Worm (Caenorhabditis elegans): Measurements from ENCODE around the gene str-158.

Gene str-158

ce11 chrIV:4905645-4906135 is 12.2 kb upstream of the str-158 start, which contains the start of gene T08B6.4:
Gene T08B6.4, plus strand, starts transcription at chrIV:4905695.
- TF ChIP-seq T22C8.4 (GFP tag; IDR thresholded peaks at IDR 0.05) (peak; percentile 67), ref-1 (GFP tag; conservative IDR thresholded peaks at IDR 0.05) (no peak)

- TF ChIP-seq cog-1 (tag; optimal IDR thresholded peaks at IDR 0.05): no peak
- TF ChIP-seq klf-2 (GFP tag; conservative IDR thresholded peaks at IDR 0.05): no peak
- TF ChIP-seq tab-1 (GFP tag; IDR thresholded peaks at IDR 0.05): no peak
- no peak for TF ChIP-seq ztf-23 (GFP tag; IDR thresholded peaks at IDR 0.05)
- TF ChIP-seq med-1 (GFP tag; optimal IDR thresholded peaks at IDR 0.05; ENCODE audit: insufficient read depth): no peak
- no peak for TF ChIP-seq ref-1 (GFP tag; conservative IDR thresholded peaks at IDR 0.05)
- TF ChIP-seq T22C8.4 (GFP tag; IDR thresholded peaks at IDR 0.05): no peak
- TF ChIP-seq ztf-29 (GFP tag; IDR thresholded peaks at IDR 0.05): no peak
- no peak for TF ChIP-seq flt-1 (GFP tag; IDR thresholded peaks at IDR 0.05)
These were observed 8.8 kb upstream of the str-158 start, which contains the start of gene str-159 for ce11 chrIV:4909039-4909438. Gene str-159, plus strand, starts transcription at chrIV:4909339.

- no peak for TF ChIP-seq T22C8.4 (GFP tag; IDR thresholded peaks at IDR 0.05)
- no peak for TF ChIP-seq med-1 (GFP tag; optimal IDR thresholded peaks at IDR 0.05; ENCODE audit: insufficient read depth)
- TF ChIP-seq ztf-29 (GFP tag; IDR thresholded peaks at IDR 0.05): no peak
- no peak for TF ChIP-seq ztf-23 (GFP tag; IDR thresholded peaks at IDR 0.05)
- no peak for TF ChIP-seq cog-1 (tag; optimal IDR thresholded peaks at IDR 0.05)
- TF ChIP-seq flt-1 (GFP tag; IDR thresholded peaks at IDR 0.05): no peak
- no peak for TF ChIP-seq tab-1 (GFP tag; IDR thresholded peaks at IDR 0.05)
- TF ChIP-seq klf-2 (GFP tag; conservative IDR thresholded peaks at IDR 0.05): no peak
- no peak for TF ChIP-seq ref-1 (GFP tag; conservative IDR thresholded peaks at IDR 0.05)
These were observed 4.8 kb upstream of the str-158 start, which contains the start of gene str-156 for ce11 chrIV:4913090-4913489. Gene str-156, plus strand, starts transcription at chrIV:4913390.

- no peak for TF ChIP-seq ztf-29 (GFP tag; IDR thresholded peaks at IDR 0.05)
- TF ChIP-seq flt-1 (GFP tag; IDR thresholded peaks at IDR 0.05): no peak
- no peak for TF ChIP-seq ref-1 (GFP tag; conservative IDR thresholded peaks at IDR 0.05)
- TF ChIP-seq tab-1 (GFP tag; IDR thresholded peaks at IDR 0.05): no peak
- TF ChIP-seq ztf-23 (GFP tag; IDR thresholded peaks at IDR 0.05): no peak
- TF ChIP-seq T22C8.4 (GFP tag; IDR thresholded peaks at IDR 0.05): no peak
- TF ChIP-seq klf-2 (GFP tag; conservative IDR thresholded peaks at IDR 0.05): no peak
- TF ChIP-seq med-1 (GFP tag; optimal IDR thresholded peaks at IDR 0.05; ENCODE audit: insufficient read depth): no peak
- TF ChIP-seq cog-1 (tag; optimal IDR thresholded peaks at IDR 0.05): no peak
These were observed 2.2 kb upstream of the str-158 start, which contains the start of gene str-155 for ce11 chrIV:4915689-4916088. Gene str-155, plus strand, starts transcription at chrIV:4915989.

ce11 chrIV:4930045-4930444 is 12.2 kb downstream of the str-158 start, which contains the start of gene Y9C9A.8:
Gene Y9C9A.8, plus strand, starts transcription at chrIV:4930345.
- TF ChIP-seq cog-1 (tag; optimal IDR thresholded peaks at IDR 0.05) (no peak), tab-1 (GFP tag; IDR thresholded peaks at IDR 0.05) (no peak), med-1 (GFP tag; optimal IDR thresholded peaks at IDR 0.05; ENCODE audit: insufficient read depth) (no peak), klf-2 (GFP tag; conservative IDR thresholded peaks at IDR 0.05) (no peak), ref-1 (GFP tag; conservative IDR thresholded peaks at IDR 0.05) (no peak), T22C8.4 (GFP tag; IDR thresholded peaks at IDR 0.05) (no peak), flt-1 (GFP tag; IDR thresholded peaks at IDR 0.05) (no peak), ztf-23 (GFP tag; IDR thresholded peaks at IDR 0.05) (no peak), ztf-29 (GFP tag; IDR thresholded peaks at IDR 0.05) (no peak)

ce11 chrIV:4930754-4931322 is 13.0 kb downstream of the str-158 start:
- TF ChIP-seq ztf-23 (GFP tag; IDR thresholded peaks at IDR 0.05): no peak
- TF ChIP-seq tab-1 (GFP tag; IDR thresholded peaks at IDR 0.05): no peak
- TF ChIP-seq ref-1 (GFP tag; conservative IDR thresholded peaks at IDR 0.05): no peak
- no peak for TF ChIP-seq flt-1 (GFP tag; IDR thresholded peaks at IDR 0.05)
- TF ChIP-seq T22C8.4 (GFP tag; IDR thresholded peaks at IDR 0.05): no peak
- no peak for TF ChIP-seq klf-2 (GFP tag; conservative IDR thresholded peaks at IDR 0.05)
- no peak for TF ChIP-seq cog-1 (tag; optimal IDR thresholded peaks at IDR 0.05)
- TF ChIP-seq ztf-29 (GFP tag; IDR thresholded peaks at IDR 0.05): no peak
- no peak for TF ChIP-seq med-1 (GFP tag; optimal IDR thresholded peaks at IDR 0.05; ENCODE audit: insufficient read depth)

- TF ChIP-seq tab-1 (GFP tag; IDR thresholded peaks at IDR 0.05): no peak
- no peak for TF ChIP-seq flt-1 (GFP tag; IDR thresholded peaks at IDR 0.05)
- no peak for TF ChIP-seq ref-1 (GFP tag; conservative IDR thresholded peaks at IDR 0.05)
These were observed 16.2 kb downstream of the str-158 start, which contains the start of gene str-153 for ce11 chrIV:4934103-4934502. Gene str-153, plus strand, starts transcription at chrIV:4934403.

ce11 chrIV:4937647-4938046 is 19.8 kb downstream of the str-158 start, which contains the start of gene fbxa-86:
Gene fbxa-86, minus strand, starts transcription at chrIV:4938013.
- no peak for TF ChIP-seq klf-2 (GFP tag; conservative IDR thresholded peaks at IDR 0.05)

- TF ChIP-seq klf-2 (GFP tag; conservative IDR thresholded peaks at IDR 0.05): no peak
- no peak for TF ChIP-seq flt-1 (GFP tag; IDR thresholded peaks at IDR 0.05)
These were observed 20.8 kb downstream of the str-158 start, which contains the start of gene str-168 for ce11 chrIV:4938664-4939063. Gene str-168, plus strand, starts transcription at chrIV:4938964.

- TF ChIP-seq flt-1 (GFP tag; IDR thresholded peaks at IDR 0.05) (no peak), med-1 (GFP tag; optimal IDR thresholded peaks at IDR 0.05; ENCODE audit: insufficient read depth) (no peak), cog-1 (tag; optimal IDR thresholded peaks at IDR 0.05) (no peak), ref-1 (GFP tag; conservative IDR thresholded peaks at IDR 0.05) (no peak), ztf-23 (GFP tag; IDR thresholded peaks at IDR 0.05) (no peak), ztf-29 (GFP tag; IDR thresholded peaks at IDR 0.05) (no peak), klf-2 (GFP tag; conservative IDR thresholded peaks at IDR 0.05) (no peak), T22C8.4 (GFP tag; IDR thresholded peaks at IDR 0.05) (no peak), tab-1 (GFP tag; IDR thresholded peaks at IDR 0.05) (no peak)
These were observed 23.8 kb downstream of the str-158 start, which contains the start of gene Y9C9A.5 for ce11 chrIV:4941681-4942080. Gene Y9C9A.5, plus strand, starts transcription at chrIV:4941981.
